Worm (Caenorhabditis elegans): Measurements from ENCODE around the gene srx-74.

DNA sequence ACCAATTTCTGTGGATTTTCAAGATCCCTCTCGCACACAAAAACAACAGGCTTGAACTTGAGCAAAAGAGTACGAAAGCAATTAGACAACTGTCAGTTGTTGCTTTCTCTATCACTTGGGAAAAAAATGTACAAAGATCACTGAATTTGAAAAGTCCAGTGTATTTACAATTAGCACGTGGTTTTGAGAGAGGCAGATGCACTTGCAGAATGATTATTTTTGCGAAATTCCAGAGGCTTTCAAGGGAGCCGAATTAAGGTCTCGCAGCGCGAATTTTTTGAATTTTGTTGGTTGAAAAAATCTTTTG lies 30.9 kb upstream of the srx-74 start:
- no peak for TF ChIP-seq hmbx-1 (tag; optimal IDR thresholded peaks at IDR 0.05)
- TF ChIP-seq hnd-1 (tag; optimal IDR thresholded peaks at IDR 0.05) = no peak
- no peak for TF ChIP-seq F13C5.2 (tag; optimal IDR thresholded peaks at IDR 0.05)
- no peak for TF ChIP-seq ceh-36 (tag; optimal IDR thresholded peaks at IDR 0.05)
- TF ChIP-seq flt-1 (GFP tag; IDR thresholded peaks at IDR 0.05) = no peak
- TF ChIP-seq ama-1 (optimal IDR thresholded peaks at IDR 0.05) = no peak
- TF ChIP-seq pes-1 (GFP tag; IDR thresholded peaks at IDR 0.05) = no peak
- TF ChIP-seq B0310.2 (tag; optimal IDR thresholded peaks at IDR 0.05) = no peak
- TF ChIP-seq tbx-11 (GFP tag; IDR thresholded peaks at IDR 0.05) = no peak
- TF ChIP-seq aly-1 (tag; optimal IDR thresholded peaks at IDR 0.05) = no peak
- TF ChIP-seq tbx-37 (GFP tag; conservative IDR thresholded peaks at IDR 0.05) = no peak
- TF ChIP-seq sea-1 (GFP tag; conservative IDR thresholded peaks at IDR 0.05) = no peak
- no peak for TF ChIP-seq ets-7 (tag; optimal IDR thresholded peaks at IDR 0.05)
- TF ChIP-seq ceh-13 (GFP tag; optimal IDR thresholded peaks at IDR 0.05) = no peak
